Worm (Caenorhabditis elegans) whole organism, L4/young adult: ENCODE results near the gene Y41E3.6.

Source experiments
- W03F9.2 ChIP-seq: fragments of 150-350 bp; optimal IDR thresholded peaks from 2 replicates; lab custom pipeline; 2014; ENCODE audit warnings: missing biosample characterization, missing genetic modification characterization
- dao-5 ChIP-seq: sonication (generic microtip); optimal IDR thresholded peaks from 2 replicates; lab custom pipeline; 2016; ENCODE audit warnings: missing genotype, missing genetic modification characterization, moderate library complexity, missing compliant biosample characterization

DNA sequence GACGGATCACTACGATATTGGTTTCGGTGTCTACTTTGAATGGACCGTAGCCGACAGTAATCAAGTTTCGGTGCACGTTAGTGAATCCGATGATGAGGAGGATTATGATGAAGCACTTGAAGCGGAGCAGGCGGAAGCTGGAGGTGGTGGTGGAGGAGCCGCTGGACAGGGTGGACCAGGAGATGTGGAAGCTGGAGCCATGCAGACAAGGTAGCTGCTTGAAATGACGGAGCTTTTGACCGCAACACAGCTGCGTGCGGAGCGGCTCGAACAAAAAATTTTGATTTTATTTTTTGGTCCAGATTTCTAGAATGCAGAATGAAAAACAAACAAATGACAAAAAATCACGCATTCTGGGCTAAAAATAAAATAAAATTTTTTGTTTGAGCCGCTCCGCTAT, 17.8 kb downstream of the Y41E3.6 start:
- TF ChIP-seq dao-5 (no peak), W03F9.2 (tag; lab: Kevin White, UChicago) (no peak)
